Worm (Caenorhabditis elegans) whole organism, early embryonic: ENCODE data around the gene F42A6.6.

Experiments used
- B0310.2 ChIP-seq: sonication (generic microtip); optimal IDR thresholded peaks from 2 replicates; lab custom pipeline; 2016; ENCODE audit warnings: mild to moderate bottlenecking, missing genetic modification characterization, missing compliant biosample characterization
- F13C5.2 ChIP-seq: sonication (generic microtip); optimal IDR thresholded peaks from 2 replicates; lab custom pipeline; 2017; ENCODE audit warnings: mild to moderate bottlenecking, missing genetic modification characterization, inconsistent platforms, missing compliant biosample characterization
- aly-1 ChIP-seq: sonication (generic microtip); optimal IDR thresholded peaks from 2 replicates; lab custom pipeline; 2016; ENCODE audit warnings: missing genetic modification characterization, missing compliant biosample characterization
- ama-1 ChIP-seq: fragments of 150-350 bp; optimal IDR thresholded peaks from 2 replicates; lab custom pipeline; 2014
- ceh-13 ChIP-seq: fragments of 200-800 bp; sonication (Bioruptor generic); optimal IDR thresholded peaks from 2 replicates; lab custom pipeline; 2018; ENCODE audit warnings: mild to moderate bottlenecking, missing genetic modification characterization, missing compliant biosample characterization
- ceh-36 ChIP-seq: sonication (generic microtip); optimal IDR thresholded peaks from 2 replicates; lab custom pipeline; 2016; ENCODE audit warnings: missing genetic modification characterization, inconsistent platforms, missing compliant biosample characterization
- ets-7 ChIP-seq: sonication (generic microtip); optimal IDR thresholded peaks from 2 replicates; lab custom pipeline; 2016; ENCODE audit warnings: missing genotype, missing genetic modification characterization, missing compliant biosample characterization
- flt-1 ChIP-seq: fragments of 200-800 bp; sonication (Bioruptor generic); IDR thresholded peaks from 2 replicates; pipeline ENCODE4 v1.3.6; 2022; ENCODE audit warnings: missing genetic modification characterization, missing compliant biosample characterization
- hmbx-1 ChIP-seq: sonication (generic microtip); optimal IDR thresholded peaks from 2 replicates; lab custom pipeline; 2016; ENCODE audit warnings: mild to moderate bottlenecking, missing genetic modification characterization, missing compliant biosample characterization
- hmg-4 ChIP-seq: fragments of 200-800 bp; sonication (Bioruptor generic); optimal IDR thresholded peaks from 2 replicates; lab custom pipeline; 2018; ENCODE audit warnings: mild to moderate bottlenecking, missing genetic modification characterization, missing compliant biosample characterization
- hnd-1 ChIP-seq: sonication (generic microtip); optimal IDR thresholded peaks from 2 replicates; lab custom pipeline; 2016; ENCODE audit warnings: missing genetic modification characterization, missing compliant biosample characterization
- pes-1 ChIP-seq: fragments of 200-800 bp; sonication (Bioruptor generic); IDR thresholded peaks from 2 replicates; pipeline ENCODE4 v1.3.6; 2022; ENCODE audit warnings: missing genetic modification reagents, missing genetic modification characterization, missing compliant biosample characterization
- scrt-1 ChIP-seq: fragments of 200-800 bp; sonication (Bioruptor generic); IDR thresholded peaks from 2 replicates; pipeline ENCODE4 v1.3.6; 2022; ENCODE audit warnings: missing genetic modification characterization, missing compliant biosample characterization
- sea-1 ChIP-seq: fragments of 200-800 bp; sonication (Bioruptor generic); conservative IDR thresholded peaks from 2 replicates; pipeline ENCODE4 v1.3.6; 2022; ENCODE audit warnings: missing genetic modification characterization, missing compliant biosample characterization
- tbx-11 ChIP-seq: fragments of 200-800 bp; sonication (Bioruptor generic); IDR thresholded peaks from 2 replicates; pipeline ENCODE4 v1.3.6; 2022; ENCODE audit warnings: missing genetic modification characterization, missing compliant biosample characterization
- tbx-37 ChIP-seq: fragments of 200-800 bp; sonication (Bioruptor generic); conservative IDR thresholded peaks from 2 replicates; pipeline ENCODE4 v1.3.6; 2022; ENCODE audit warnings: missing genetic modification reagents, missing genetic modification characterization, missing compliant biosample characterization
- tra-4 ChIP-seq: sonication (generic microtip); optimal IDR thresholded peaks from 2 replicates; lab custom pipeline; 2017; ENCODE audit warnings: missing genetic modification characterization, missing compliant biosample characterization

The F42A6.6 gene

DNA sequence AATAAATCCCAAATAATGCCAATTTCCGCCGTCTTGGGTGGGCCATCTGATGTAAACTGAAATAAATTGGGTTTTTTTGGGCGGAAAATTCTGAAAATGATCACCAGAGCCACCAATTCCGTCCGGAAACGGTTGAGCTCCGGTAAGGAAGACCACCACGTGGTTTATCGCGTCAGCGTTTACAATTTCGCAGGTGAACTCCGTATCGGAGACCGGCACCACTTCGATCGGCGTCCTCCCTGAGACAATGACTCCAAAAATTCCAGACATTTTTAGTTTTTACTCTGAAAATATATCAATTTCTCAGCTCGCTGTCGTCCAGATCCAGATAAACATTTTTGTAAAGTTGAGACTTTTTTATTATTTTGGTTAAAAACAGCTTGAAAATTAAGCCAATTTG lies at the start of gene F42A6.6:
Gene F42A6.6 (minus strand): TSS at position 289 of the 400 bp plus-strand sequence.
- TF ChIP-seq pes-1 (GFP tag; lab: Robert Waterston, UW) (no peak), aly-1 (no peak), ets-7 (tag; lab: Kevin White, UChicago) (no peak), flt-1 (GFP tag; lab: Robert Waterston, UW) (no peak), hmbx-1 (tag; lab: Kevin White, UChicago) (no peak), tra-4 (tag; lab: Kevin White, UChicago) (no peak), B0310.2 (no peak), F13C5.2 (no peak), ceh-13 (GFP tag; lab: Kevin White, UChicago) (no peak), ama-1 (lab: Kevin White, UChicago) (peak; percentile 94), tbx-11 (GFP tag; lab: Robert Waterston, UW) (0 out of 2 replicates have a peak, but pooled peaks have one; percentile 50), hmg-4 (GFP tag; lab: Kevin White, UChicago) (peak; percentile 4), scrt-1 (GFP tag; lab: Robert Waterston, UW) (0 out of 2 replicates have a peak, but pooled peaks have one; percentile 49), tbx-37 (GFP tag; lab: Robert Waterston, UW) (no peak), ceh-36 (peak; percentile 15), hnd-1 (tag; lab: Kevin White, UChicago) (no peak), sea-1 (no peak)

DNA sequence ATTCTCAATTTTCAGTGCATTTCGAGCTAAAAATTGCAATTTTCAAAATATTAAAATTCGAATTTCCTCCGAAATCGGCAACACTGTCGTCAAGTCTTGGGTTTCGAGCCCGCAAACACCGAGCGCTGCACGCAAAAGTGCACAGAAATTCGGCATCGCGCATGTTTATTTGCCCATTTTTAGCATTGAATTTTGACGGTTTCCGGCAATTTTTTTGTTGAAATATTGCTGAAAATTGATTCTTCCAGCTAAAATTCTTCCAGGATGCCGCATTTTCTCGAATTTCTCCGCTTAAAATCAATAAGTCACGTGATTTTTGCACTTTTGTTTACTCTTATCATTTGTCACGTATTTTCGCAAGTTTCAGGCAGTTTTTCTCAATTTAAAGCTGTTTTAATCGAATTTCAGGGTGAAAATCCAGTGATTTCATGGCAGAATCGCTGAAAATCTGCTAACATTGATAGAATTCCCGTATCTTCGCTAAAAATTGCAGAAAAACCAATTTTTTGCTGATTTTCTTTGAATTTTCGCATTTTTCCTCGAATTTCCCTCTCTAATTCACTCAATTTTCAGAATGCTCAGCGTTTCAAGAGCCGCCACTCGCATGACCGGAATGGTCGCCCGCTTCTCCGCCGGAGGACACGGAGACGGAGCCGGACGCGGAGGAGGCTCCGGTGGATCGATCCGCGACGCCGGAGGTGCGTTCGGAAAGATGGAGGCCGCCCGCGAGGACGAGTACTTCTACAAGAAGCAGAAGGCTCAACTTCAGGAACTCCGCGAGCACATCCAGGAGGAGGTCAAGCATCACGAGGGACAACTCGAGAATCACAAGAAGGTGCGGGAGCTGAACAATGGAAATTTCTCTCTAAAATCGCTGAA lies 48.9 kb upstream of the F42A6.6 start, which contains the start of gene mai-2:
Gene mai-2 (plus strand): TSS at position 574 of the 879 bp plus-strand sequence.
- no peak for TF ChIP-seq F13C5.2
- no peak for TF ChIP-seq flt-1 (GFP tag; lab: Robert Waterston, UW)
- TF ChIP-seq ceh-36, result no peak
- TF ChIP-seq tbx-11 (GFP tag; lab: Robert Waterston, UW), result no peak
- TF ChIP-seq pes-1 (GFP tag; lab: Robert Waterston, UW), result no peak
- TF ChIP-seq ceh-13 (GFP tag; lab: Kevin White, UChicago), result no peak
- TF ChIP-seq B0310.2, result no peak
- TF ChIP-seq sea-1, result no peak
- TF ChIP-seq tbx-37 (GFP tag; lab: Robert Waterston, UW), result no peak
- no peak for TF ChIP-seq ama-1 (lab: Kevin White, UChicago)
- TF ChIP-seq aly-1, result no peak
- no peak for TF ChIP-seq hmbx-1 (tag; lab: Kevin White, UChicago)

DNA sequence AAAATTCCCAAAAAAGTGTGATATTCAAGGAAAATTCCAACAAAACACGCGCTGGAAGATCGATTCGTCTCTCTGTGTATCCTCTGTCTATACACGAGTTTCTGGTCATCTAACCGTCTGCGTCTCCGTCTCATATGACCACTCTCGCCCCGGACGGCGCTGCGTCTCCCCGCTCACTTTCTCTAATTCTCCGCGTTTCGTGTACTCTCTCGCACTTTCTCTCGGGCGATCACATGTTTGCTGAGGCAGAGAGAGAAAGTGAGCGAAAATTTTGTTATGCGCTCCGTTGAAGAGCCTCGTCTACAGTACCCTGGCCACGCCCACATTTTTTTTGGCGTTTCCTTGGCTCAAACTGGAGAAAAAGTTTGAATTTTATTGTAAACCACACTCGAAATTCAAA lies 47.9 kb upstream of the F42A6.6 start:
- no peak for TF ChIP-seq ama-1 (lab: Kevin White, UChicago)
- TF ChIP-seq ceh-13 (GFP tag; lab: Kevin White, UChicago), result no peak
- TF ChIP-seq hmg-4 (GFP tag; lab: Kevin White, UChicago), result peak; percentile 19
- no peak for TF ChIP-seq pes-1 (GFP tag; lab: Robert Waterston, UW)
- TF ChIP-seq F13C5.2, result no peak
- no peak for TF ChIP-seq tbx-11 (GFP tag; lab: Robert Waterston, UW)
- TF ChIP-seq hnd-1 (tag; lab: Kevin White, UChicago), result no peak
- TF ChIP-seq aly-1, result no peak
- TF ChIP-seq B0310.2, result no peak

DNA sequence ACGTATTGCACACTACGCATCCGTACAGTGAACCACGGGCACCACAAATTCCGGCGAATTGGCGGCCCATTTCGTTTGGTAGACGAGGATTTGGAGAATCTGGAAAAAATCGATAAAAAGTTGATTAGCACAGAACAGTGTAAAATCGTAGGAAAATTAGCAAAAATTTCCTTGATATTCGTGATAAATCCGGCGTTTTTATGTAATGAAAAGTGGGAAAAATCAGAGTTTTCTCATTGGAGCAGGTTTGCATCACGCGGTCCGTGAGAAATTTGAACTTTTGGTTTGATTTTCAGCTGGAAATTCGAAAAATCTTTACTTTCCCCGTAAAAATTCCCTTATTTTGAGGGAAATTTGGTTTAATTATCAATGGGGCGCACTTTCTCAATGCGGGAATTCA lies 47.4 kb upstream of the F42A6.6 start, which contains the start of gene B0546.4:
Gene B0546.4 (minus strand): TSS at position 101 of the 400 bp plus-strand sequence.
- TF ChIP-seq sea-1, result no peak
- TF ChIP-seq hmbx-1 (tag; lab: Kevin White, UChicago), result no peak
- TF ChIP-seq ceh-36, result no peak
- TF ChIP-seq aly-1, result no peak
- no peak for TF ChIP-seq ets-7 (tag; lab: Kevin White, UChicago)
- no peak for TF ChIP-seq hnd-1 (tag; lab: Kevin White, UChicago)
- no peak for TF ChIP-seq tra-4 (tag; lab: Kevin White, UChicago)
- no peak for TF ChIP-seq tbx-11 (GFP tag; lab: Robert Waterston, UW)
- no peak for TF ChIP-seq scrt-1 (GFP tag; lab: Robert Waterston, UW)
- TF ChIP-seq B0310.2, result no peak
- no peak for TF ChIP-seq tbx-37 (GFP tag; lab: Robert Waterston, UW)
- TF ChIP-seq pes-1 (GFP tag; lab: Robert Waterston, UW), result no peak
- TF ChIP-seq F13C5.2, result no peak
- TF ChIP-seq ama-1 (lab: Kevin White, UChicago), result no peak
- TF ChIP-seq hmg-4 (GFP tag; lab: Kevin White, UChicago), result no peak
- no peak for TF ChIP-seq ceh-13 (GFP tag; lab: Kevin White, UChicago)
- no peak for TF ChIP-seq flt-1 (GFP tag; lab: Robert Waterston, UW)

DNA sequence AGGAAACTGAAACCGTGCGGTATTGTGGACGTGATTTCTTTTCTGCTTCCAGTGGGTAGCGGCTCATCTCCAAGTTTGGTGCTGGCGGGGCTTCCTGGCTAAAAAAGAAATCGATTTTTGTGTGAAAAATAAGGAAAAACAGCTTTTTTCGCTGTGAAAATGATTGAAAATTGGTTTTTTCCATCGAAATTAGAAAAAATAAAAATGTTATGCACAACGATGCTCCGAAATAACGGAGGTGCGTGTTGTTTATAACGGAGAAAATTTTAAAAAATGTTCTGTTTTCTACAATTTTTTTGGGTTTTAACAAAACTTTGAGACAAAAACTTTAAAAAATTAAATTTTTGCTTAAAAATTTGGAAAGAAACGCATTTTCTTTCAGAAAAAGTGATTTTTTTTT lies 46.5 kb upstream of the F42A6.6 start:
- TF ChIP-seq sea-1, result no peak
- TF ChIP-seq aly-1, result no peak

DNA sequence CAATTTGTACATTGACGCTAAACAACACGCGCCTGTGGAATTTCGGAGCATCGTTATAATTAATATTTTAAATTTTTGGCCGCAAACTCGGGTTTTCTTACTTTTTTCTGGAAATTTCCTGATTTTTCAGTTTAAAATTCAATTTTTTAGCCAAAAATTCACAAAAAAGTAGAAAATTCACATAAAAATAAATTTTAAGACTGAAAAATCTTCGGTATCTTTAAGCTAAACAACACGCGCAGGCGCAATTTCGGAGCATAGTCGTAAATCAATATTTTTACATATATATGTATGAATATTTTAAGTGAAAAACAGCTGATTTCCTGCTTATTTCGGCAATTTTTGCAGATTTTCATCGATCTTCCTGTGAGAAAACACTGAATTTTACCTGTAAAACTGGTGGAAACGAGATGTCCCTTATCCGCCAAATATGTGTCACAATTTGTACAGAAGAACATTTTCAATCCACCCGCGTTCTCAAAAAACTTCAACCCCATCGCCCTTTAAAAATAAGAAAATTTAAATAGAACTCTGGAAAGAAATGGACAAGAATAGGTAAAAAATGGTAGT lies 45.8 kb upstream of the F42A6.6 start, which contains the start of gene B0546.3:
Gene B0546.3 (minus strand): TSS at position 504 of the 570 bp plus-strand sequence.
- TF ChIP-seq aly-1 (no peak), hnd-1 (tag; lab: Kevin White, UChicago) (no peak), ets-7 (tag; lab: Kevin White, UChicago) (no peak), tra-4 (tag; lab: Kevin White, UChicago) (no peak), tbx-11 (GFP tag; lab: Robert Waterston, UW) (no peak), hmbx-1 (tag; lab: Kevin White, UChicago) (no peak), ceh-13 (GFP tag; lab: Kevin White, UChicago) (no peak), ceh-36 (no peak), pes-1 (GFP tag; lab: Robert Waterston, UW) (no peak), ama-1 (lab: Kevin White, UChicago) (no peak), hmg-4 (GFP tag; lab: Kevin White, UChicago) (no peak), tbx-37 (GFP tag; lab: Robert Waterston, UW) (no peak), B0310.2 (no peak), scrt-1 (GFP tag; lab: Robert Waterston, UW) (no peak), sea-1 (no peak), flt-1 (GFP tag; lab: Robert Waterston, UW) (no peak), F13C5.2 (no peak)
